Worm (Caenorhabditis elegans) whole organism, early embryonic: Measurements from ENCODE around the gene C04E6.13.

ENCODE experiments used
- ceh-13 ChIP-seq: fragments of 200-800 bp; sonication (Bioruptor generic); optimal IDR thresholded peaks from 2 replicates; lab custom pipeline; 2018; ENCODE audit warnings: mild to moderate bottlenecking, missing genetic modification characterization, missing compliant biosample characterization
- hmbx-1 ChIP-seq: sonication (generic microtip); optimal IDR thresholded peaks from 2 replicates; lab custom pipeline; 2016; ENCODE audit warnings: mild to moderate bottlenecking, missing genetic modification characterization, missing compliant biosample characterization
- hnd-1 ChIP-seq: sonication (generic microtip); optimal IDR thresholded peaks from 2 replicates; lab custom pipeline; 2016; ENCODE audit warnings: missing genetic modification characterization, missing compliant biosample characterization

ce11 chrV:5922236-5922635 lies 9.7 kb downstream of the C04E6.13 start, which contains the start of gene srsx-18:
- no peak for TF ChIP-seq ceh-13
- no peak for TF ChIP-seq hmbx-1 (tag; lab: Kevin White, UChicago)
- no peak for TF ChIP-seq hnd-1 (tag; lab: Kevin White, UChicago)
